Worm (Caenorhabditis elegans): ENCODE results near the gene nol-10.

The nol-10 gene

DNA sequence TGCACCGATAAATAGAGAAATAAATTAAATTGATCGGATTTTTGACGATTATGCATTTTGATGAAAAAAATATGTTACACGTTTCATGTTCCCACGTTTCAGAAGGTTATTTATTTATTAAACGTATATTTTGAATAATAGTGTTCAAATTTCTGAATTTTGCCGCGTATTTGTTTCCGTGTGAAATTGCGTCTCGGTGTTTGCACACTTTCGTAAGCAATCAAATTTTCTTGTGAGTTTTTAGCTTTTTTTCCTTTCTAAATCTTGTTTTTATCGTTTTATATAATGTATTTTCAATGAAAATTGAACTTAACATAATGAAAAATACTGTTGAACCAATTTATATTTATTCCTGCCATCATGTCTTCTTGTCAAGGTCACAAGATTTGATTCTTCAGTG, 52.1 kb downstream of the nol-10 start, which contains the start of gene F45E4.6:
F45E4.6 (minus strand) TSS at position 14 of the 400 bp plus-strand sequence.
- peak; percentile 28 for TF ChIP-seq mls-2 (tag; optimal IDR thresholded peaks at IDR 0.05)
- TF ChIP-seq ces-1 (GFP tag; optimal IDR thresholded peaks at IDR 0.05): peak; percentile 89
- TF ChIP-seq snpc-4 (tag; optimal IDR thresholded peaks at IDR 0.05): no peak

DNA sequence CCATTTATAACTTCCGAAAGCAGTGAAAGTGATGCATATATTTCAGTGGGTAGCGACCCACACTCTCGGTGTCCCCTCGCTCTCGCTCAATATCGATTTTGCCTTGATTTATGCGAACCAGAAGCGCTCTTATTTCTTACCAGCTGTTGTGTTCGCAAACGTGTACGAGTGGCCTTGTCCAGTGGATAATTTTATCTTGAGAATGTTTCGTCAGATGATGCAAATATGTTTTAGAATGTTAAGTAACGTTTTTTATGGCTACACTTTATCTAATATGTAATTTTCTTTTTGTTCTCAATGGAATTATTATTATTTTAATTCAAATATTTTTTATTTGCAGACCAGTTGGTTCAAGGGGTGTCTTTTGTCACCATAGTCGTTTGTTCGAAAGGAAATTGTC, 52.6 kb downstream of the nol-10 start, which contains the start of gene plp-1:
plp-1 (plus strand) TSS at position 341 of the 400 bp plus-strand sequence.
- TF ChIP-seq pha-4 (tag; optimal IDR thresholded peaks at IDR 0.05) (no peak), snpc-4 (tag; optimal IDR thresholded peaks at IDR 0.05) (no peak), unc-120 (tag; optimal IDR thresholded peaks at IDR 0.05; ENCODE audit: poor library complexity, severe bottlenecking) (no peak), drap-1 (GFP tag; optimal IDR thresholded peaks at IDR 0.05) (no peak), lin-32 (GFP tag; optimal IDR thresholded peaks at IDR 0.05) (peak; percentile 24)

Data from whole organism, mixed stage, embryonic.